Worm (Caenorhabditis elegans): ENCODE data around the gene R02D5.8.

Gene R02D5.8

DNA sequence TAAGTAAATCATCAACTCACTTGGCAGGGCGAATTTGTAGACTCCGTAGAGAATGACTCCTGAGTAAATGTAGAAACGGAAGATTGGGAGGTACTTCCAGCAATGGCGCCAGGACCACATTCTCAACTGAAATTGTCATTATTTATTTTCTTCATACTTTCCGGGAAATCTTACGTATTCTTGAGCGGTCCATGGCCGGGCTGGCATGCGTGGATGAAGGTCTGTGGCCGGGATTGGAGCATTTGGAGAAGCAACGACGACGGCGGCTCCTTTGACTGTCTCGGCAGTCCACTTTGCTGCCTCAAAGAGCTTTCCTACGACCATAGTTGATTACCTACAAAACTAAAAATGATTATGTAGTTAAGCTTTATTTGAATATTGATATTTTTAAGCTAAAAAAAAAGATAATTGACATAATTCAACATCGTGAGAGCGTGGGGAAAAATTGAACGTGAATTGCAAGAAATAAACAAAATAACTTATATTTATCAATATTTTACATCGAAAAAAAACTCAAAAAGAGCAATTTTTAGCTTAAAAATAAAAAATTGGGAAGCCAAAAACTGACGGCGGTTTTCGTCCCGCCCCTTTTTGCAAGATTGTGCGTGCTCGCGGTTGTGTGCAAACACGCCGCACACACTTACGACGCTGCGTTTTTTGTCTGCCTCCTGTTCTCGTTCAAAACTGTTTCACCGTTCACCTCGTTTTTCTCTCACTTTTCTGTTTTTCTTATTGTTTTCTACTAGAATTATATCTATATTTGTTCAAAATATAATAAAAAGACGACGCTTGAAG lies 4.8 kb upstream of the R02D5.8 start, which contains the start of gene ril-1 (continued):
- TF ChIP-seq lin-38 (GFP tag; IDR thresholded peaks at IDR 0.05) (peak; percentile 62), mep-1 (tag; optimal IDR thresholded peaks at IDR 0.05) (peak; percentile 75), daf-16 (GFP tag; optimal IDR thresholded peaks at IDR 0.05) (no peak), daf-16 (tag; optimal IDR thresholded peaks at IDR 0.05) (peak; percentile 40), mes-2 (tag; optimal IDR thresholded peaks at IDR 0.05; ENCODE audit: poor library complexity, severe bottlenecking) (peak; percentile 77), lsy-2 (tag; optimal IDR thresholded peaks at IDR 0.05) (peak in 1 of 2 experiments; percentile 66), hif-1 (tag; optimal IDR thresholded peaks at IDR 0.05) (peak in 1 of 2 experiments; percentile 28), lin-15B (tag; optimal IDR thresholded peaks at IDR 0.05) (no peak)

DNA sequence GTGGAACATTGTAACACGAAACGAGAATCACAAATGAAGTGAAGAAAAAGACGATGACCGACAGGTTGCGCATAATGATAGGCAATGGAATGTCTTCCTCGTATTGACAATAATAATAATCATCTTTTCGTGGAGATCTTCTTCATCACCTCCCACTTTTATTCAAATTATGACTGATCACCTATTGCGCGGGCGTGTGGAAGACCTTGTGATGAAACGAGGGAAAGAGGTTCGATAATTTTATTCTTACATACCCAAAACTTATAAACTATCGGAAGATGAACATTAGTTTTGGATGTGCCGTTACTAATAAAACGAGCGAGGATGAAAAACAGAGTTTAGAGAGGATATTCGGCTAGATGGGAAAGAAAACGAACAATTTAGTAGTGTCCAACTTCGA lies 3.9 kb upstream of the R02D5.8 start, which contains the start of gene C53A5.2:
Gene C53A5.2 (minus strand): TSS at position 101 of the 400 bp plus-strand sequence.
- TF ChIP-seq lin-13 (GFP tag; optimal IDR thresholded peaks at IDR 0.05) (no peak), nhr-237 (tag; optimal IDR thresholded peaks at IDR 0.05) (no peak), mep-1 (tag; optimal IDR thresholded peaks at IDR 0.05) (no peak), ztf-7 (tag; optimal IDR thresholded peaks at IDR 0.05) (no peak), zfp-3 (GFP tag; conservative IDR thresholded peaks at IDR 0.05) (no peak), tag-97 (GFP tag; IDR thresholded peaks at IDR 0.05) (no peak), attf-4 (tag; optimal IDR thresholded peaks at IDR 0.05) (no peak), fos-1 (tag; optimal IDR thresholded peaks at IDR 0.05) (no peak), dpl-1 (GFP tag; optimal IDR thresholded peaks at IDR 0.05) (no peak), mes-2 (tag; optimal IDR thresholded peaks at IDR 0.05; ENCODE audit: poor library complexity, severe bottlenecking) (no peak)

DNA sequence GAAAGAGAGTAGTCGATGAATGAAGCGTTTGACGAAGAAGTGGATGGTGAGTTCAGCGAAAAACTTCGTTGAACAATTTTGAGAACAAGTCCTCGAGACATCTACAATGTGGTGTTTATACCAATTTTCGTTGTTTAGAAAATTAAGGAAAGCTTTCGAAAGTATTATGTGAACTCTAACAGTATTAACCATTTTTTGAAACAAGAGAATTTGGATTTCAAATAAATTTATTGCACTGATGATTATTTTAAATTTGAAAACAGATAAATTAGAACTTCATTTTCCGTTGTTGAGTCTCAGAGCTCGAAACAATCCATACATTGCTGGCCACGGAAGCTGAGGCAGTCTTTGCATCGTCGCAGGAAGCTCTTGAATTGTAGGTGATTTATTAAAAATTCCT lies 3.3 kb upstream of the R02D5.8 start, which contains the start of gene C53A5.16:
Gene C53A5.16 (minus strand): TSS at position 101 of the 400 bp plus-strand sequence.
- TF ChIP-seq madf-9 (GFP tag; conservative IDR thresholded peaks at IDR 0.05) (no peak), saeg-2 (GFP tag; IDR thresholded peaks at IDR 0.05) (no peak), Y75B8A.6 (GFP tag; IDR thresholded peaks at IDR 0.05) (no peak), Y105C5A.15 (GFP tag; IDR thresholded peaks at IDR 0.05) (no peak), spr-3 (GFP tag; optimal IDR thresholded peaks at IDR 0.05) (no peak), lim-7 (GFP tag; IDR thresholded peaks at IDR 0.05) (no peak), R02D3.7 (tag; optimal IDR thresholded peaks at IDR 0.05) (no peak), ceh-44 (GFP tag; IDR thresholded peaks at IDR 0.05) (no peak), nhr-111 (GFP tag; optimal IDR thresholded peaks at IDR 0.05) (no peak), F49E8.2 (tag; optimal IDR thresholded peaks at IDR 0.05; ENCODE audit: borderline replicate concordance) (no peak), hlh-11 (tag; optimal IDR thresholded peaks at IDR 0.05) (no peak), sdz-12 (GFP tag; optimal IDR thresholded peaks at IDR 0.05) (no peak), ceh-20 (GFP tag; IDR thresholded peaks at IDR 0.05) (no peak)

DNA sequence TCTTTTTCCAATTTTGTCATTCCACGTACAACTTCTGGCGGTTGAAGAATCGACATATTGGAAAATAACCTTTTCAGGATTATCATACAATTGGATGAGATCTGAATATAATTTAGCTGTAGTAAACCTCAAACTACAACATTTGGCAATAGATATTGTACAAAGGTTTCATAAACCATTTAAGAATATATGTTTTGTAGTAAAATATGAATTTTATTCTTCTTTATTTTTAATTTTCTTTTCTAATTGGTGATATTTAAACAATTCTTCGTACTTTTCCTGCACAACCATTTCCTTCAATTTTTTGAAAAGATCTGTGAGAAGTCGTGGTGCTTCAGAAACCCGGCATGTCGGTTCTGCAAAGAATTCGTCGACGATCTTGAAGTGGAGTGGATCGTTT lies 1.8 kb upstream of the R02D5.8 start, which contains the start of gene C53A5.17:
Gene C53A5.17 (minus strand): TSS at position 101 of the 400 bp plus-strand sequence.
- no peak for TF ChIP-seq lsy-2 (tag; optimal IDR thresholded peaks at IDR 0.05)
- TF ChIP-seq unc-62 (GFP tag; optimal IDR thresholded peaks at IDR 0.05 in 1 of 2), result peak in 1 of 2 experiments; percentile 32
- TF ChIP-seq unc-62 (tag; optimal IDR thresholded peaks at IDR 0.05), result no peak

DNA sequence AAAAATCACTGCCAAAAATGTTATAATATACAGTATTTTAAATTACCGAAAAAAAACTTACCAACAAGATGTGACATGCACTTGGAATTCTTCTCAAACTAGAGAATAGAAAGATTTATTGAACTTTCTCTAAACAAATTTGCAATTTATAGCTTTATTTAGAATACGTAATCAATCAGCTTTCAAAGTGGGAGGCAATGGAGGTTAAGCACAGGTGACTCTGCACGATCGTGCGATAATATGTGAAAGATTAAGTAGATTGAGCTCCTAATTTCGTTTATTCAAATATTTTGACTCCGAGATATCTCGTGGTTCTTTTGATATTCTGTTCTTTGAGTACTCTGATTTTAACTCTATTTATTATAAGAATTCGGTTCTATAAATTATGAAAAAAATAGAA lies 1.2 kb downstream of the R02D5.8 start, which contains the start of gene R02D5.6:
Gene R02D5.6 (minus strand): TSS at position 101 of the 400 bp plus-strand sequence.
- TF ChIP-seq nhr-28 (tag; optimal IDR thresholded peaks at IDR 0.05), result no peak
- TF ChIP-seq zip-11 (GFP tag; IDR thresholded peaks at IDR 0.05), result no peak
- no peak for TF ChIP-seq zfp-3 (GFP tag; conservative IDR thresholded peaks at IDR 0.05)

All from whole organism, L4 larva.